Worm (Caenorhabditis elegans) whole organism, midembryonic: ENCODE measurements around the gene Y71H2AM.25.

Experiments
- cog-1 ChIP-seq: sonication (generic microtip); optimal IDR thresholded peaks from 2 replicates; lab custom pipeline; 2016; ENCODE audit warnings: missing genetic modification characterization, missing compliant biosample characterization
- flt-1 ChIP-seq: fragments of 200-800 bp; sonication (Bioruptor generic); IDR thresholded peaks from 2 replicates; pipeline ENCODE4 v1.3.6; 2022; ENCODE audit warnings: missing genetic modification characterization, missing compliant biosample characterization
- med-1 ChIP-seq: sonication (generic microtip); optimal IDR thresholded peaks from 2 replicates; lab custom pipeline; 2017; ENCODE audit warnings: missing genetic modification characterization, mild to moderate bottlenecking, missing compliant biosample characterization, antibody characterized with exemption, missing genetic modification reagents; ENCODE audit not compliant: insufficient read depth
- ztf-23 ChIP-seq: fragments of 200-800 bp; sonication (Bioruptor generic); IDR thresholded peaks from 2 replicates; pipeline ENCODE4 v1.3.6; 2022; ENCODE audit warnings: missing genetic modification reagents, missing genetic modification characterization, missing compliant biosample characterization

DNA sequence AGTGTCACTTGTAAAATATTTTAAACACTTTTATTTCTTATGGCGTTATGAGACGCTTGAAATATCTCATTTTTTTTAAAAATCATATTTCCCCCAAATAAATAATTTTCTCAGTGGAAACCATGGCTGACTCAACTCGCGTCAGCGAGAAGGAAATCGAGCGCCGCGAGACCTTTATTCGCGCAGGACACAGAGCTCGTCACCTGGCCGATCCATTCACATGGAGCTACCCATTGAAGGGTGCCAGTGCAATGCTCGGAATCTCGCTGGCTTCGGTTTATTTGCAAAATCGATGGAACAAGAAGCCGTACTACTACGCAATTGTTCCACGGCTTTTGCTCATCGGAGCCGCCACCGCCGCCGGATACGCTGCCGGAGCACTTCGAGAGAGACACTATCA is 15.5 kb upstream of the Y71H2AM.25 start, which contains the start of gene nduc-2:
- TF ChIP-seq ztf-23 (GFP tag; lab: Robert Waterston, UW), result no peak
- no peak for TF ChIP-seq cog-1 (tag; lab: Kevin White, UChicago)
- no peak for TF ChIP-seq flt-1 (GFP tag; lab: Robert Waterston, UW)
- no peak for TF ChIP-seq med-1 (GFP tag; lab: Kevin White, UChicago)
